Fruit fly (Drosophila melanogaster) whole organism, prepupa: Measurements from ENCODE around the gene sunz.

ENCODE experiments used
- CG3032 ChIP-seq: fragments of 200-800 bp; optimal IDR thresholded peaks from 2 replicates; lab custom pipeline; 2019; ENCODE audit warnings: missing biosample characterization, mild to moderate bottlenecking, missing genetic modification characterization, moderate library complexity
- CG8119 ChIP-seq: fragments of 200-800 bp; sonication (Bioruptor generic); IDR thresholded peaks from 3 replicates; pipeline ENCODE4 v1.3.6; 2022; ENCODE audit warnings: missing biosample characterization, missing genetic modification characterization
- CG8632 ChIP-seq: fragments of 200-800 bp; sonication (Bioruptor generic); optimal IDR thresholded peaks from 3 replicates; lab custom pipeline; 2016; ENCODE audit warnings: missing biosample characterization, missing genetic modification characterization
- CG9139 ChIP-seq: fragments of 200-800 bp; sonication (Bioruptor generic); optimal IDR thresholded peaks from 3 replicates; lab custom pipeline; 2017; ENCODE audit warnings: missing biosample characterization, mild to moderate bottlenecking, missing genetic modification characterization
- Eip75B ChIP-seq: fragments of 200-800 bp; sonication (Bioruptor generic); optimal IDR thresholded peaks from 3 replicates; lab custom pipeline; 2016; ENCODE audit warnings: missing biosample characterization, missing genetic modification characterization
- Eip78C ChIP-seq: fragments of 200-800 bp; sonication (Bioruptor generic); peaks from one replicate; lab custom pipeline; 2016; ENCODE audit warnings: missing biosample characterization, missing genetic modification characterization
- Ets96B ChIP-seq: fragments of 200-800 bp; optimal IDR thresholded peaks from 2 replicates; lab custom pipeline; 2019; ENCODE audit warnings: missing biosample characterization, mild to moderate bottlenecking, missing genetic modification characterization, moderate library complexity
- Gug ChIP-seq: fragments of 200-800 bp; sonication (Bioruptor generic); IDR thresholded peaks from 2 replicates; pipeline ENCODE4 v1.3.6; 2022; ENCODE audit warnings: missing biosample characterization, missing genetic modification characterization
- Hr4 ChIP-seq: fragments of 200-800 bp; sonication (Bioruptor generic); optimal IDR thresholded peaks from 3 replicates; lab custom pipeline; 2016; ENCODE audit warnings: missing biosample characterization, missing genetic modification characterization
- Lpt ChIP-seq: fragments of 200-800 bp; sonication (Bioruptor generic); optimal IDR thresholded peaks from 3 replicates; lab custom pipeline; 2016; ENCODE audit warnings: missing biosample characterization, missing genetic modification characterization
- Sox15 ChIP-seq: fragments of 200-800 bp; sonication (Bioruptor generic); optimal IDR thresholded peaks from 3 replicates; lab custom pipeline; 2016; ENCODE audit warnings: missing biosample characterization, missing genetic modification characterization
- dsx ChIP-seq: fragments of 200-800 bp; optimal IDR thresholded peaks from 3 replicates; lab custom pipeline; 2019; ENCODE audit warnings: missing biosample characterization, mild to moderate bottlenecking, missing genetic modification characterization, moderate library complexity; ENCODE audit not compliant: poor library complexity, severe bottlenecking

dm6 chr3R:6597922-6598321 lies 32.0 kb upstream of the sunz start, which contains the start of gene CG1138:
- no peak for TF ChIP-seq Eip75B (GFP tag; lab: Kevin White, UChicago)
- no peak for TF ChIP-seq CG9139 (GFP tag; lab: Kevin White, UChicago)
- TF ChIP-seq Eip78C (GFP tag; lab: Kevin White, UChicago), result no peak
- TF ChIP-seq Lpt (GFP tag; lab: Kevin White, UChicago), result no peak
- TF ChIP-seq Ets96B (tag; lab: Kevin White, UChicago), result no peak
- TF ChIP-seq dsx (GFP tag; lab: Kevin White, UChicago), result no peak
- TF ChIP-seq Sox15 (GFP tag; lab: Kevin White, UChicago), result no peak
- TF ChIP-seq CG8632 (GFP tag; lab: Kevin White, UChicago), result no peak
- no peak for TF ChIP-seq CG8119 (GFP tag; lab: Robert Waterston, UW)
- no peak for TF ChIP-seq Hr4 (GFP tag; lab: Kevin White, UChicago)
- no peak for TF ChIP-seq CG3032 (tag; lab: Kevin White, UChicago)
- no peak for TF ChIP-seq Gug
